Worm (Caenorhabditis elegans) whole organism, L3 larva: Measurements from ENCODE around the gene tre-2.

Experiments
- R02D3.7 ChIP-seq: fragments of 150-350 bp; optimal IDR thresholded peaks from 2 replicates; lab custom pipeline; 2014; ENCODE audit warnings: missing biosample characterization, missing genetic modification characterization
- ZK546.5 ChIP-seq: sonication (generic microtip); optimal IDR thresholded peaks from 2 replicates; lab custom pipeline; 2017; ENCODE audit warnings: missing biosample characterization, missing genetic modification characterization
- aly-2 ChIP-seq: fragments of 150-350 bp; optimal IDR thresholded peaks from 2 replicates; lab custom pipeline; 2014; ENCODE audit warnings: missing biosample characterization, missing genetic modification characterization
- ama-1 ChIP-seq: fragments of 150-350 bp; optimal IDR thresholded peaks from 2 replicates; lab custom pipeline; 2018
- ceh-16 ChIP-seq: sonication (generic microtip); optimal IDR thresholded peaks from 2 replicates; lab custom pipeline; 2017; ENCODE audit warnings: missing biosample characterization, missing genetic modification characterization
- ceh-28 ChIP-seq: fragments of 150-350 bp; optimal IDR thresholded peaks from 2 replicates; lab custom pipeline; 2014; ENCODE audit warnings: missing biosample characterization, missing genetic modification reagents, missing genetic modification characterization
- ceh-9 ChIP-seq: sonication (generic microtip); optimal IDR thresholded peaks from 2 replicates; lab custom pipeline; 2018; ENCODE audit warnings: missing biosample characterization, missing genetic modification characterization
- daf-12 ChIP-seq: fragments of 150-350 bp; optimal IDR thresholded peaks from 2 replicates; lab custom pipeline; 2014; ENCODE audit warnings: missing biosample characterization, missing genetic modification reagents, missing genetic modification characterization
- egl-27 ChIP-seq: sonication (generic microtip); optimal IDR thresholded peaks from 4 replicates; lab custom pipeline; 2017; ENCODE audit warnings: missing biosample characterization, missing genetic modification reagents, missing genetic modification characterization
- egl-5 ChIP-seq: fragments of 150-350 bp; optimal IDR thresholded peaks from 2 replicates; lab custom pipeline; 2017; ENCODE audit warnings: missing biosample characterization, missing genetic modification reagents, missing genetic modification characterization, inconsistent platforms
- elt-2 ChIP-seq: sonication (generic microtip); optimal IDR thresholded peaks from 2 replicates; lab custom pipeline; 2016; ENCODE audit warnings: missing genetic modification reagents, mild to moderate bottlenecking, missing genetic modification characterization, missing compliant biosample characterization
- elt-3 ChIP-seq, 3 experiments: fragments of 150-350 bp in 1 of 3; sonication (generic microtip) in 2 of 3; optimal IDR thresholded peaks; 2 replicates in 2 of 3; 4 replicates in 1 of 3; lab custom pipeline; 2014 to 2017; ENCODE audit warnings: missing biosample characterization in 3 of 3, missing genetic modification characterization in 3 of 3
- fkh-2 ChIP-seq: fragments of 150-350 bp; optimal IDR thresholded peaks from 2 replicates; lab custom pipeline; 2014; ENCODE audit warnings: missing biosample characterization, missing genetic modification reagents, missing genetic modification characterization
- fos-1 ChIP-seq: fragments of 150-350 bp; optimal IDR thresholded peaks from 2 replicates; lab custom pipeline; 2014; ENCODE audit warnings: missing biosample characterization, missing genetic modification characterization
- hmg-11 ChIP-seq: sonication (generic microtip); optimal IDR thresholded peaks from 2 replicates; lab custom pipeline; 2016; ENCODE audit warnings: missing genetic modification characterization, missing compliant biosample characterization
- jun-1 ChIP-seq: fragments of 150-350 bp; optimal IDR thresholded peaks from 2 replicates; lab custom pipeline; 2014; ENCODE audit warnings: missing biosample characterization, missing genetic modification reagents, missing genetic modification characterization
- lin-15B ChIP-seq: fragments of 150-350 bp; optimal IDR thresholded peaks from 2 replicates; lab custom pipeline; 2014; ENCODE audit warnings: missing biosample characterization, missing genetic modification characterization
- lin-39 ChIP-seq: fragments of 150-350 bp; optimal IDR thresholded peaks from 2 replicates; lab custom pipeline; 2018; ENCODE audit warnings: missing biosample characterization, missing genetic modification reagents, missing genetic modification characterization
- mml-1 ChIP-seq: fragments of 150-350 bp; sonication (generic microtip); optimal IDR thresholded peaks from 3 replicates; lab custom pipeline; 2014; ENCODE audit warnings: missing biosample characterization, missing genetic modification characterization
- nfya-1 ChIP-seq: sonication (generic microtip); optimal IDR thresholded peaks from 2 replicates; lab custom pipeline; 2017; ENCODE audit warnings: missing genetic modification characterization, mild to moderate bottlenecking, missing compliant biosample characterization, antibody characterized with exemption, moderate library complexity; ENCODE audit not compliant: insufficient read depth
- nhr-23 ChIP-seq: fragments of 150-350 bp; optimal IDR thresholded peaks from 2 replicates; lab custom pipeline; 2014; ENCODE audit warnings: missing biosample characterization, missing genetic modification reagents, missing genetic modification characterization
- nhr-25 ChIP-seq: sonication (generic microtip); optimal IDR thresholded peaks from 2 replicates; lab custom pipeline; 2017; ENCODE audit warnings: missing biosample characterization, missing genetic modification characterization
- nhr-28 ChIP-seq: fragments of 150-350 bp; optimal IDR thresholded peaks from 2 replicates; lab custom pipeline; 2014; ENCODE audit warnings: missing biosample characterization, missing genetic modification characterization
- nhr-43 ChIP-seq: sonication (generic microtip); optimal IDR thresholded peaks from 2 replicates; lab custom pipeline; 2016; ENCODE audit warnings: mild to moderate bottlenecking, missing genetic modification characterization, missing compliant biosample characterization; ENCODE audit not compliant: poor library complexity, severe bottlenecking
- nhr-67 ChIP-seq: fragments of 150-350 bp; optimal IDR thresholded peaks from 2 replicates; lab custom pipeline; 2014; ENCODE audit warnings: missing biosample characterization, missing genetic modification characterization
- nhr-76 ChIP-seq: fragments of 150-350 bp; sonication (generic microtip); optimal IDR thresholded peaks from 5 replicates; lab custom pipeline; 2014; ENCODE audit warnings: missing biosample characterization, missing genetic modification characterization
- nhr-77 ChIP-seq: fragments of 150-350 bp; optimal IDR thresholded peaks from 2 replicates; lab custom pipeline; 2014; ENCODE audit warnings: missing biosample characterization, missing genetic modification characterization
- pha-4 ChIP-seq: fragments of 150-350 bp; optimal IDR thresholded peaks from 2 replicates; lab custom pipeline; 2014; ENCODE audit warnings: missing biosample characterization, missing genetic modification reagents, missing genetic modification characterization
- pqm-1 ChIP-seq: fragments of 150-350 bp; optimal IDR thresholded peaks from 2 replicates; lab custom pipeline; 2017; ENCODE audit warnings: missing biosample characterization, missing genetic modification characterization, inconsistent platforms
- sea-2 ChIP-seq: fragments of 150-350 bp; sonication (generic microtip); optimal IDR thresholded peaks from 4 replicates; lab custom pipeline; 2014; ENCODE audit warnings: missing biosample characterization, missing genetic modification reagents, missing genetic modification characterization
- skn-1 ChIP-seq: fragments of 150-350 bp; optimal IDR thresholded peaks from 2 replicates; lab custom pipeline; 2014; ENCODE audit warnings: missing biosample characterization, missing genetic modification characterization
- snpc-4 ChIP-seq: fragments of 150-350 bp; optimal IDR thresholded peaks from 2 replicates; lab custom pipeline; 2014; ENCODE audit warnings: missing biosample characterization, missing genetic modification characterization
- tbx-2 ChIP-seq: sonication (generic microtip); optimal IDR thresholded peaks from 2 replicates; lab custom pipeline; 2016; ENCODE audit warnings: mild to moderate bottlenecking, missing genetic modification characterization, missing compliant biosample characterization
- unc-62 ChIP-seq: fragments of 150-350 bp; sonication (generic microtip); optimal IDR thresholded peaks from 4 replicates; lab custom pipeline; 2014; ENCODE audit warnings: missing biosample characterization, missing genetic modification reagents, missing genetic modification characterization
- zag-1 ChIP-seq: fragments of 150-350 bp; optimal IDR thresholded peaks from 2 replicates; lab custom pipeline; 2014; ENCODE audit warnings: missing biosample characterization, missing genetic modification characterization
- ztf-11 ChIP-seq: fragments of 150-350 bp; optimal IDR thresholded peaks from 2 replicates; lab custom pipeline; 2014; ENCODE audit warnings: missing biosample characterization, missing genetic modification characterization
- ztf-4 ChIP-seq: fragments of 150-350 bp; optimal IDR thresholded peaks from 2 replicates; lab custom pipeline; 2014; ENCODE audit warnings: missing biosample characterization, missing genetic modification characterization

The tre-2 gene

ce11 chrIV:6905947-6906489 is 22.8 kb upstream of the tre-2 start, which contains the start of the genes T22D1.17 and T22D1.8:
TSS of gene T22D1.17 (plus strand) at chrIV:6905997.
TSS of gene T22D1.8 (minus strand) at chrIV:6906348.
- no peak for TF ChIP-seq nhr-25
- peak; percentile 11 for TF ChIP-seq ceh-28
- TF ChIP-seq lin-39 (tag; lab: Kevin White, UChicago) = no peak
- TF ChIP-seq ceh-9 (tag; lab: Kevin White, UChicago) = no peak
- peak; percentile 48 for TF ChIP-seq aly-2 (tag; lab: Kevin White, UChicago)

ce11 chrIV:6905428-6905827 is 22.2 kb upstream of the tre-2 start:
- no peak for TF ChIP-seq egl-27 (tag; lab: Kevin White, UChicago)
- TF ChIP-seq pha-4 (tag; lab: Kevin White, UChicago) = no peak
- no peak for TF ChIP-seq skn-1 (tag; lab: Kevin White, UChicago)
- no peak for TF ChIP-seq unc-62 (GFP tag; lab: Kevin White, UChicago)

- no peak for TF ChIP-seq pha-4 (tag; lab: Kevin White, UChicago)
- TF ChIP-seq, all 47 proteins: peak for 0
Observed at ce11 chrIV:6904606-6905005, 21.4 kb upstream of the tre-2 start.

ce11 chrIV:6903575-6903974 is 20.3 kb upstream of the tre-2 start, which contains the start of gene T22D1.5:
TSS of gene T22D1.5 (plus strand) at chrIV:6903950.
- no peak for TF ChIP-seq pqm-1
- no peak for TF ChIP-seq nhr-76 (tag; lab: Kevin White, UChicago)
- no peak for TF ChIP-seq hmg-11 (tag; lab: Kevin White, UChicago)
- TF ChIP-seq egl-5 (tag; lab: Kevin White, UChicago) = no peak
- TF ChIP-seq tbx-2 = no peak
- TF ChIP-seq nhr-28 = no peak
- TF ChIP-seq fkh-2 (tag; lab: Kevin White, UChicago) = no peak
- no peak for TF ChIP-seq ceh-28
- TF ChIP-seq fos-1 (tag; lab: Kevin White, UChicago) = no peak
- no peak for TF ChIP-seq jun-1 (tag; lab: Kevin White, UChicago)
- no peak for TF ChIP-seq ztf-11 (tag; lab: Kevin White, UChicago)
- TF ChIP-seq ceh-16 = no peak
- no peak for TF ChIP-seq egl-27 (tag; lab: Kevin White, UChicago)
- TF ChIP-seq nhr-25 = no peak
- TF ChIP-seq ztf-4 (tag; lab: Kevin White, UChicago) = no peak
- TF ChIP-seq snpc-4 (tag; lab: Kevin White, UChicago) = no peak
- no peak for TF ChIP-seq aly-2 (tag; lab: Kevin White, UChicago)
- TF ChIP-seq elt-2 (tag; lab: Kevin White, UChicago) = no peak

- TF ChIP-seq snpc-4 (tag; lab: Kevin White, UChicago) (peak; percentile 63), nhr-25 (peak; percentile 65), pha-4 (tag; lab: Kevin White, UChicago) (no peak), hmg-11 (tag; lab: Kevin White, UChicago) (peak; percentile 39), ztf-4 (tag; lab: Kevin White, UChicago) (no peak), sea-2 (GFP tag; lab: Kevin White, UChicago) (no peak), tbx-2 (no peak), ceh-16 (no peak), daf-12 (tag; lab: Kevin White, UChicago) (no peak), elt-2 (tag; lab: Kevin White, UChicago) (peak; percentile 30), fos-1 (tag; lab: Kevin White, UChicago) (no peak), lin-39 (tag; lab: Kevin White, UChicago) (peak; percentile 46), zag-1 (tag; lab: Kevin White, UChicago) (no peak), elt-3 (tag; optimal IDR thresholded peaks at IDR 0.05; lab: Kevin White, UChicago) (no peak), ceh-28 (peak; percentile 10), nhr-43 (tag; lab: Kevin White, UChicago) (peak; percentile 25), egl-5 (tag; lab: Kevin White, UChicago) (peak; percentile 56), R02D3.7 (tag; lab: Kevin White, UChicago) (peak; percentile 44), aly-2 (tag; lab: Kevin White, UChicago) (no peak), nhr-77 (tag; lab: Kevin White, UChicago) (no peak), ZK546.5 (no peak), ceh-9 (tag; lab: Kevin White, UChicago) (no peak), ama-1 (lab: Kevin White, UChicago) (no peak), nhr-23 (tag; lab: Kevin White, UChicago) (no peak), lin-15B (tag; lab: Kevin White, UChicago) (peak; percentile 60), nfya-1 (tag; lab: Kevin White, UChicago) (peak; percentile 58), nhr-67 (tag; lab: Kevin White, UChicago) (no peak), ztf-11 (tag; lab: Kevin White, UChicago) (no peak), mml-1 (tag; lab: Kevin White, UChicago) (no peak)
Observed at ce11 chrIV:6887601-6888099, 4.4 kb upstream of the tre-2 start, which contains the start of the genes T05A12.3 and T05A12.4. TSS of gene T05A12.3 (minus strand) at chrIV:6887651. TSS of gene T05A12.4 (plus strand) at chrIV:6887948.
